Fruit fly (Drosophila melanogaster): Measurements from ENCODE around the gene CG15209.

CG15209 gene

DNA sequence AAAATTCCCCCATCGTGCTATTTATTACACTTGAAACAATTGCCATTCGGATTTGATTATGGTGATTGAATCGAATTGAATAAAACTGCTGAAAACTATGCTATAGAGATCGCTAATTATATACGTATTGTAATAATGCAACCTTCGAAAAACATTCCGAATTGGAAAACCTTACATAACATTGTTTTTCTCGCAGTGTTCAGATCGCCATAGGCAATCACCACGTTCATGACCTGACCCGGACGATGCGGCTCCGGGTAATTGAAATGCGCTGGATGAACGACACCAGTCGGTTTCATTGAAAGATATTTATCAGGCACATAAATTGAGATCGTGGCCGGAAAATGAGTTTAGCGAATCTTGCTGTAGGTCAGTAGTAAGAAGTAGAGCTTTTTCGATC, 40.8 kb downstream of the CG15209 start:
- TF ChIP-seq Jra (GFP tag; optimal IDR thresholded peaks at IDR 0.05) (no peak), Rel (GFP tag; optimal IDR thresholded peaks at IDR 0.05) (no peak), Rel (tag; optimal IDR thresholded peaks at IDR 0.05) (peak; percentile 8), Sp1 (GFP tag; optimal IDR thresholded peaks at IDR 0.05) (no peak), CG9705 (GFP tag; optimal IDR thresholded peaks at IDR 0.05) (no peak), h (GFP tag; optimal IDR thresholded peaks at IDR 0.05) (peak; percentile 13), fru (GFP tag; optimal IDR thresholded peaks at IDR 0.05) (no peak)

DNA sequence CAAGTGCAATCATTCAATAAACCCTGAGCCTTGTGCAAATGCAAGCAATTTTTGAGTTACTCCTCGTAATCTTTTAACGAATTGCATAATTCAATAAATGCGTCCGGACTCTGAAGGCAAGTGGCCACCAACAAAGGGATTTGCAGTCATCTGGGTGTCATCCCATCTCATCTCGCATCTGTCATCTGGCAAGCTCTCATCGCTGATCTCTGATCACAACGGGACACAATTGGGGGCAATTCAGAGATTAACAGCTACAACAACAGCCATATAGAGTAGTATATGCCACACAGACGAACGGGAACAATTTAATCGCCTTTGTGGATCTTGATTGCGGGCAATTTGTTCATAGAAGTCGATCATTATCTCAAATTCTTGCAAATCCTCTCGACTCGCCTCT, 41.7 kb downstream of the CG15209 start:
- TF ChIP-seq Dfd (GFP tag; optimal IDR thresholded peaks at IDR 0.05) (no peak), usp (GFP tag; optimal IDR thresholded peaks at IDR 0.05) (no peak), CrebA (GFP tag; optimal IDR thresholded peaks at IDR 0.05; ENCODE audit: borderline replicate concordance) (no peak), Vsx2 (GFP tag; optimal IDR thresholded peaks at IDR 0.05; ENCODE audit: partially characterized antibody) (no peak), jim (GFP tag; optimal IDR thresholded peaks at IDR 0.05) (no peak), Rel (GFP tag; optimal IDR thresholded peaks at IDR 0.05) (no peak), Rel (tag; optimal IDR thresholded peaks at IDR 0.05) (no peak), Hr83 (GFP tag; optimal IDR thresholded peaks at IDR 0.05; ENCODE audit: poor library complexity, severe bottlenecking) (no peak), dmrt93B (GFP tag; optimal IDR thresholded peaks at IDR 0.05) (no peak), rgr (GFP tag; optimal IDR thresholded peaks at IDR 0.05) (no peak), woc (GFP tag; optimal IDR thresholded peaks at IDR 0.05) (no peak), OdsH (GFP tag; optimal IDR thresholded peaks at IDR 0.05) (no peak), psq (GFP tag; optimal IDR thresholded peaks at IDR 0.05) (no peak)

DNA sequence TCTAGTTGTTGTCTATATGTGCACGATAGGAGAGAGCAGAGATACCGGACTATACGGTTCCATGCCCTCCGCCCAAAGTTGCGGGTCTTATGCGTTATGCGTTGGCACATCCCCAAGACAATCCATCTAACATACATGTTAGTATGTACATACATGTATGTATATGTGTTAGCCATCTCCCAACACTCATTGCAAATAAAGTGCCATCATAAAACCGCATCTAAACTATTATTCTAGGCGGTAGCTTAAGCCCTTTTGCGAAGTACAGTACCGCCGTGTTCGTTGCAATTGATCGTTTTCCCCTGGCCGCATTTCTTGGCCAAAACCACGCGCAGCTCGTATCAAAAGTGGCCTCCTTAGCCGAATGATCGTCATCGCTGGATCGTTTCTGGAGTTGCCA, 44.4 kb downstream of the CG15209 start:
- TF ChIP-seq sage (GFP tag; optimal IDR thresholded peaks at IDR 0.05) (no peak), foxo (GFP tag; optimal IDR thresholded peaks at IDR 0.05) (peak in 1 of 2 experiments; percentile 46), rgr (GFP tag; optimal IDR thresholded peaks at IDR 0.05) (peak; percentile 16), br (GFP tag; optimal IDR thresholded peaks at IDR 0.05) (peak; percentile 21), fru (GFP tag; optimal IDR thresholded peaks at IDR 0.05) (peak; percentile 30), dl (GFP tag; optimal IDR thresholded peaks at IDR 0.05; ENCODE audit: insufficient read depth in 1 of 2, partially characterized antibody in 2 of 2) (no peak), lola (GFP tag; optimal IDR thresholded peaks at IDR 0.05) (no peak), ey (GFP tag; optimal IDR thresholded peaks at IDR 0.05) (peak; percentile 18), h (GFP tag; optimal IDR thresholded peaks at IDR 0.05) (peak; percentile 37)

DNA sequence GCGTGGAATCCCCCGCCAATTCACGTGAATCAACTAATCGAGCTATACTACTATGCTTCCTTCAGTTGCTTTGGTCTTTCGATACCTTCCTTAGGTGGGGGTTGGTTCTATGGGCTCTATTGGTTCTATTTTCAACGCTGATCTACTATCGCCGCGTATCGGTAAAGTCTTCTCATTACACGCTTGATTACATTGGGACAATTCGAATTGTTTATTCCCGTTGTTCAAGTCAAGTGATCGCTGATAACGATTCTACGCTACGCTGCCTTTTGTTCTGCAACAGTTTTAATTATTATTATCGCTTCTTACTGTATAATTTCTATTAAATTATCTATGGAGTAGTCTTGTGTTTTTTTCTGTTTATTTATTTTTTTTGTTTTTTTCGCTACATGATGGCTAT, 45.6 kb downstream of the CG15209 start:
- no peak for TF ChIP-seq HLH106 (tag; optimal IDR thresholded peaks at IDR 0.05)
- no peak for TF ChIP-seq br (GFP tag; optimal IDR thresholded peaks at IDR 0.05)
- TF ChIP-seq Rel (GFP tag; optimal IDR thresholded peaks at IDR 0.05): no peak
- TF ChIP-seq Rel (tag; optimal IDR thresholded peaks at IDR 0.05): peak; percentile 39
- no peak for TF ChIP-seq Myc (optimal IDR thresholded peaks at IDR 0.05)
- no peak for TF ChIP-seq Jra (GFP tag; optimal IDR thresholded peaks at IDR 0.05)
- no peak for TF ChIP-seq CG32264 (GFP tag; optimal IDR thresholded peaks at IDR 0.05)

DNA sequence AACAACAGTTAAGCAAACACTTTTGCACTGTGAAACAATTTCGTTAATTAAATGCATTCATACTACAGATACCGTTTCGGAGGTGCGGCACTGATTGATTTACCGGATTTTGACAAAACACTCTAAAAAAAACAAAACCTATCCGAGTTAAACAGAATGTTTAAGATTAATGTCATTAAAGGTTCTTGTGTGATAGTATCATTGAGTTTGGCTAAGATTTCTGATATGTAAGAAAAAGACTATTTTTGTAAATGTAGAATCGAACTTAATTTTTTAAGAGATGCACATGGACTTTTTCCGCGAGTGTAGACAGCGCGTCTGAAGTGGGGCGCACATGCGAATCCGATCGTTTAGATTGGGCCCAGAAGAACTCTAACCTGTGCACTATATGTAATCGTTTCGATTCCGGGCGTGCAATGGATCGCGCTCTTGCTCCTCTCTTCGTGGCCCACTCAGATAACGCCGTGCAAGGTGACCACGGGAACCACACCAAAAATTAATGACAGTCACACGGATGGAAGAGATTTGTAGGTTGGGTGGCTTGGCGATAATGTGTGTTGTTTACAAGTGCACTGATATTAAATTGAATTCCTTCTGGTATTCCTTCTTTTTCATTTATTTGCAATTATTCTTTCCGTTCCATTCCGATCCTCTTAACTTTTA, 48.1 kb downstream of the CG15209 start:
- TF ChIP-seq fru (GFP tag; optimal IDR thresholded peaks at IDR 0.05) (peak; percentile 34), Rel (GFP tag; optimal IDR thresholded peaks at IDR 0.05) (no peak), Rel (tag; optimal IDR thresholded peaks at IDR 0.05) (peak; percentile 96), ey (GFP tag; optimal IDR thresholded peaks at IDR 0.05) (peak; percentile 35), foxo (GFP tag; optimal IDR thresholded peaks at IDR 0.05) (peak in 1 of 2 experiments; percentile 34), Sp1 (GFP tag; optimal IDR thresholded peaks at IDR 0.05) (no peak), h (GFP tag; optimal IDR thresholded peaks at IDR 0.05) (peak; percentile 17), CG32264 (GFP tag; optimal IDR thresholded peaks at IDR 0.05) (no peak), rgr (GFP tag; optimal IDR thresholded peaks at IDR 0.05) (peak; percentile 53), OdsH (GFP tag; optimal IDR thresholded peaks at IDR 0.05) (peak; percentile 26)

DNA sequence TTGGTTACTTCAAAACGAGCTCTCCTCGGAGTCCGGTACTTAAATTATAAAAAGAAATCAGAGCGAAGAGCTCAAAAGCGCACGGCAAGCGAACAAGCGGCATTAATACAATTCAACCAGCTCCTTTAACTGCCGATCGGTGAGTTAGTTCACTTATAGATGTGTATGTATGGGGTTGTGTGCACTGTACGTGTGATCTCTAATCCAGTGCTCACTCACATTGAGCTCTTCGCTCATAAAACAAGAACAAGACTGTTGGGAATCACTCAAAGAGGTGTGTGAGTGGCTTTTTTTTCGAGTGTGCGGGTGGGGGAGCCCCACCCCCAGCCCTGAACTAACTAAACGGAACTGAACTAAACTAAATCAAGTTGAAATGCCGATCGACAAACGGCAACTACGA, 49.1 kb downstream of the CG15209 start, which contains the start of gene Ork1:
Ork1 (minus strand) TSS at position 101 of the 400 bp plus-strand sequence.
- no peak for TF ChIP-seq dsf (GFP tag; optimal IDR thresholded peaks at IDR 0.05; ENCODE audit: borderline replicate concordance)
- TF ChIP-seq CrebA (GFP tag; optimal IDR thresholded peaks at IDR 0.05; ENCODE audit: borderline replicate concordance): no peak
- TF ChIP-seq woc (GFP tag; optimal IDR thresholded peaks at IDR 0.05): no peak
- no peak for TF ChIP-seq GATAd (GFP tag; optimal IDR thresholded peaks at IDR 0.05)
- no peak for TF ChIP-seq Sp1 (GFP tag; optimal IDR thresholded peaks at IDR 0.05)
- TF ChIP-seq tai (GFP tag; optimal IDR thresholded peaks at IDR 0.05): no peak

Measured in whole organism, wandering third instar larva.